Worm (Caenorhabditis elegans) whole organism, L3 larva: ENCODE results near the gene btb-9.

ENCODE experiments used
- R02D3.7 ChIP-seq: fragments of 150-350 bp; optimal IDR thresholded peaks from 2 replicates; lab custom pipeline; 2014; ENCODE audit warnings: missing biosample characterization, missing genetic modification characterization
- ZK546.5 ChIP-seq: sonication (generic microtip); optimal IDR thresholded peaks from 2 replicates; lab custom pipeline; 2017; ENCODE audit warnings: missing biosample characterization, missing genetic modification characterization
- aly-2 ChIP-seq: fragments of 150-350 bp; optimal IDR thresholded peaks from 2 replicates; lab custom pipeline; 2014; ENCODE audit warnings: missing biosample characterization, missing genetic modification characterization
- ama-1 ChIP-seq: fragments of 150-350 bp; optimal IDR thresholded peaks from 2 replicates; lab custom pipeline; 2018
- ceh-28 ChIP-seq: fragments of 150-350 bp; optimal IDR thresholded peaks from 2 replicates; lab custom pipeline; 2014; ENCODE audit warnings: missing biosample characterization, missing genetic modification reagents, missing genetic modification characterization
- ceh-82 ChIP-seq: fragments of 150-350 bp; optimal IDR thresholded peaks from 2 replicates; lab custom pipeline; 2014; ENCODE audit warnings: missing biosample characterization, missing genetic modification characterization
- daf-12 ChIP-seq: fragments of 150-350 bp; optimal IDR thresholded peaks from 2 replicates; lab custom pipeline; 2014; ENCODE audit warnings: missing biosample characterization, missing genetic modification reagents, missing genetic modification characterization
- egl-27 ChIP-seq: sonication (generic microtip); optimal IDR thresholded peaks from 4 replicates; lab custom pipeline; 2017; ENCODE audit warnings: missing biosample characterization, missing genetic modification reagents, missing genetic modification characterization
- egl-5 ChIP-seq: fragments of 150-350 bp; optimal IDR thresholded peaks from 2 replicates; lab custom pipeline; 2017; ENCODE audit warnings: missing biosample characterization, missing genetic modification reagents, missing genetic modification characterization, inconsistent platforms
- elt-2 ChIP-seq: sonication (generic microtip); optimal IDR thresholded peaks from 2 replicates; lab custom pipeline; 2016; ENCODE audit warnings: missing genetic modification reagents, mild to moderate bottlenecking, missing genetic modification characterization, missing compliant biosample characterization
- eor-1 ChIP-seq, 2 experiments: fragments of 150-350 bp; optimal IDR thresholded peaks; 2 replicates each; lab custom pipeline; 2014 to 2018; ENCODE audit warnings: missing biosample characterization in 2 of 2, missing genetic modification characterization in 2 of 2
- fkh-10 ChIP-seq: sonication (generic microtip); optimal IDR thresholded peaks from 2 replicates; lab custom pipeline; 2017; ENCODE audit warnings: missing biosample characterization, missing genetic modification reagents, missing genetic modification characterization
- fkh-2 ChIP-seq: fragments of 150-350 bp; optimal IDR thresholded peaks from 2 replicates; lab custom pipeline; 2014; ENCODE audit warnings: missing biosample characterization, missing genetic modification reagents, missing genetic modification characterization
- fos-1 ChIP-seq: fragments of 150-350 bp; optimal IDR thresholded peaks from 2 replicates; lab custom pipeline; 2014; ENCODE audit warnings: missing biosample characterization, missing genetic modification characterization
- hmg-11 ChIP-seq: sonication (generic microtip); optimal IDR thresholded peaks from 2 replicates; lab custom pipeline; 2016; ENCODE audit warnings: missing genetic modification characterization, missing compliant biosample characterization
- jun-1 ChIP-seq: fragments of 150-350 bp; optimal IDR thresholded peaks from 2 replicates; lab custom pipeline; 2014; ENCODE audit warnings: missing biosample characterization, missing genetic modification reagents, missing genetic modification characterization
- lin-39 ChIP-seq: fragments of 150-350 bp; optimal IDR thresholded peaks from 2 replicates; lab custom pipeline; 2018; ENCODE audit warnings: missing biosample characterization, missing genetic modification reagents, missing genetic modification characterization
- mdl-1 ChIP-seq: fragments of 150-350 bp; optimal IDR thresholded peaks from 2 replicates; lab custom pipeline; 2014; ENCODE audit warnings: missing biosample characterization, missing genetic modification characterization
- mml-1 ChIP-seq: fragments of 150-350 bp; sonication (generic microtip); optimal IDR thresholded peaks from 3 replicates; lab custom pipeline; 2014; ENCODE audit warnings: missing biosample characterization, missing genetic modification characterization
- nhr-11 ChIP-seq: fragments of 150-350 bp; optimal IDR thresholded peaks from 2 replicates; lab custom pipeline; 2014; ENCODE audit warnings: missing biosample characterization, missing genetic modification characterization
- nhr-12 ChIP-seq: fragments of 150-350 bp; optimal IDR thresholded peaks from 2 replicates; lab custom pipeline; 2014; ENCODE audit warnings: missing biosample characterization, missing genetic modification characterization
- nhr-237 ChIP-seq: fragments of 150-350 bp; optimal IDR thresholded peaks from 2 replicates; lab custom pipeline; 2014; ENCODE audit warnings: missing biosample characterization, missing genetic modification characterization
- nhr-25 ChIP-seq: sonication (generic microtip); optimal IDR thresholded peaks from 2 replicates; lab custom pipeline; 2017; ENCODE audit warnings: missing biosample characterization, missing genetic modification characterization
- nhr-28 ChIP-seq: fragments of 150-350 bp; optimal IDR thresholded peaks from 2 replicates; lab custom pipeline; 2014; ENCODE audit warnings: missing biosample characterization, missing genetic modification characterization
- nhr-43 ChIP-seq: sonication (generic microtip); optimal IDR thresholded peaks from 2 replicates; lab custom pipeline; 2016; ENCODE audit warnings: mild to moderate bottlenecking, missing genetic modification characterization, missing compliant biosample characterization; ENCODE audit not compliant: poor library complexity, severe bottlenecking
- pqm-1 ChIP-seq: fragments of 150-350 bp; optimal IDR thresholded peaks from 2 replicates; lab custom pipeline; 2017; ENCODE audit warnings: missing biosample characterization, missing genetic modification characterization, inconsistent platforms
- sea-2 ChIP-seq: fragments of 150-350 bp; sonication (generic microtip); optimal IDR thresholded peaks from 4 replicates; lab custom pipeline; 2014; ENCODE audit warnings: missing biosample characterization, missing genetic modification reagents, missing genetic modification characterization
- skn-1 ChIP-seq: fragments of 150-350 bp; optimal IDR thresholded peaks from 2 replicates; lab custom pipeline; 2014; ENCODE audit warnings: missing biosample characterization, missing genetic modification characterization
- tbx-2 ChIP-seq: sonication (generic microtip); optimal IDR thresholded peaks from 2 replicates; lab custom pipeline; 2016; ENCODE audit warnings: mild to moderate bottlenecking, missing genetic modification characterization, missing compliant biosample characterization
- unc-39 ChIP-seq: sonication (generic microtip); optimal IDR thresholded peaks from 4 replicates; lab custom pipeline; 2017; ENCODE audit warnings: missing biosample characterization, missing genetic modification characterization
- unc-62 ChIP-seq: fragments of 150-350 bp; sonication (generic microtip); optimal IDR thresholded peaks from 4 replicates; lab custom pipeline; 2014; ENCODE audit warnings: missing biosample characterization, missing genetic modification reagents, missing genetic modification characterization
- zag-1 ChIP-seq: fragments of 150-350 bp; optimal IDR thresholded peaks from 2 replicates; lab custom pipeline; 2014; ENCODE audit warnings: missing biosample characterization, missing genetic modification characterization

Gene btb-9

ce11 chrII:1728253-1728652 lies at the start of gene btb-9:
Gene btb-9 (plus strand): TSS chrII:1728506.
- TF ChIP-seq pqm-1 (tag; lab: Kevin White, UChicago) (peak; percentile 89), nhr-43 (tag; lab: Kevin White, UChicago) (no peak), elt-2 (tag; lab: Kevin White, UChicago) (peak; percentile 92), egl-27 (tag; lab: Kevin White, UChicago) (no peak), nhr-237 (tag; lab: Kevin White, UChicago) (no peak)

- TF ChIP-seq aly-2 (no peak), jun-1 (tag; lab: Kevin White, UChicago) (no peak), fos-1 (tag; lab: Kevin White, UChicago) (no peak), unc-62 (GFP tag; lab: Kevin White, UChicago) (no peak), fkh-2 (tag; lab: Kevin White, UChicago) (no peak), unc-39 (no peak)
These were observed 49.2 kb upstream of the btb-9 start, which contains the start of gene irld-36 for ce11 chrII:1679081-1679480. Gene irld-36 (plus strand): TSS chrII:1679381.

- TF ChIP-seq tbx-2 (tag; lab: Kevin White, UChicago) (no peak), nhr-25 (tag; lab: Kevin White, UChicago) (no peak), nhr-11 (tag; lab: Kevin White, UChicago) (no peak)
These were observed 46.1 kb upstream of the btb-9 start, which contains the start of gene fbxb-26 for ce11 chrII:1682218-1682617. Gene fbxb-26 (plus strand): TSS chrII:1682518.

ce11 chrII:1683742-1684141 lies 44.6 kb upstream of the btb-9 start, which contains the start of gene fbxb-25:
Gene fbxb-25 (plus strand): TSS chrII:1684042.
- TF ChIP-seq unc-62 (GFP tag; lab: Kevin White, UChicago) (no peak), R02D3.7 (tag; lab: Kevin White, UChicago) (no peak), fos-1 (tag; lab: Kevin White, UChicago) (no peak), eor-1 (tag; optimal IDR thresholded peaks at IDR 0.05; lab: Kevin White, UChicago) (no peak)

ce11 chrII:1688813-1689212 lies 39.5 kb upstream of the btb-9 start, which contains the start of the genes fbxb-18 and fbxb-19:
Gene fbxb-18 (minus strand): TSS chrII:1688913.
Gene fbxb-19 (minus strand): TSS chrII:1689181.
- TF ChIP-seq unc-39 = no peak
- no peak for TF ChIP-seq zag-1
- no peak for TF ChIP-seq lin-39 (tag; lab: Kevin White, UChicago)
- no peak for TF ChIP-seq ceh-82
- TF ChIP-seq ZK546.5 (tag; lab: Kevin White, UChicago) = no peak
- no peak for TF ChIP-seq ama-1 (lab: Kevin White, UChicago)
- TF ChIP-seq egl-5 (tag; lab: Kevin White, UChicago) = no peak
- no peak for TF ChIP-seq nhr-43 (tag; lab: Kevin White, UChicago)
- TF ChIP-seq mdl-1 = no peak
- TF ChIP-seq fkh-2 (tag; lab: Kevin White, UChicago) = no peak
- TF ChIP-seq sea-2 = no peak
- TF ChIP-seq R02D3.7 (tag; lab: Kevin White, UChicago) = no peak
- TF ChIP-seq fkh-10 (GFP tag; lab: Kevin White, UChicago) = no peak
- no peak for TF ChIP-seq ceh-28 (tag; lab: Kevin White, UChicago)
- TF ChIP-seq fos-1 (tag; lab: Kevin White, UChicago) = no peak
- no peak for TF ChIP-seq nhr-28 (tag; lab: Kevin White, UChicago)
- no peak for TF ChIP-seq tbx-2 (tag; lab: Kevin White, UChicago)
- TF ChIP-seq skn-1 (tag; lab: Kevin White, UChicago) = no peak
- TF ChIP-seq unc-62 (GFP tag; lab: Kevin White, UChicago) = no peak

- TF ChIP-seq nhr-28 (tag; lab: Kevin White, UChicago) (no peak), nhr-12 (tag; lab: Kevin White, UChicago) (no peak), zag-1 (no peak), mml-1 (tag; lab: Kevin White, UChicago) (no peak), sea-2 (no peak), daf-12 (tag; lab: Kevin White, UChicago) (no peak), unc-62 (GFP tag; lab: Kevin White, UChicago) (no peak), hmg-11 (tag; lab: Kevin White, UChicago) (no peak), elt-2 (tag; lab: Kevin White, UChicago) (no peak), jun-1 (tag; lab: Kevin White, UChicago) (no peak)
- TF ChIP-seq, all 47 proteins: peak for 0
These were observed 37.3 kb upstream of the btb-9 start, which contains the start of gene fbxc-22 for ce11 chrII:1691011-1691410. Gene fbxc-22 (minus strand): TSS chrII:1691111.
